Worm (Caenorhabditis elegans): ENCODE measurements around the gene irld-17.

DNA sequence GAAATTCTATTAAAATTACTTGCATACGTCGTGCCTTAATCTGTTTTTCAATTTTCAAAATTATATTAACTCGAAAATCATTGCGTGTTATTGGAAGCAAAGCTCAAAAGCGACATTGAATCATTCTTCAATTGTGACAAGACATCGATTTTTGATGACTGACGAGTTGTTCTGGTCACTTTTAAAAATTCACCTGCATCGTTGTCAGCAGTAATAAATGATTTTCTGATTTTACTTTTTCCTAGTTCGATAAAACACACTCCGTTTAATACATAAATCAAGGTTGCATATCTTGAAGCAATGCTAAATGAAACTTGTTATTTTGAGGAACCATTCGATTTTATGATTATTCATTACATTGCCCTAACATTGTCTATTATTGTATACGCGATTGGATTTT lies 50.5 kb downstream of the irld-17 start, which contains the start of gene srh-3:
- TF ChIP-seq ceh-28 (tag; optimal IDR thresholded peaks at IDR 0.05) (no peak), unc-39 (tag; optimal IDR thresholded peaks at IDR 0.05) (no peak)
